Worm (Caenorhabditis elegans): ENCODE results near the gene twk-49.

DNA sequence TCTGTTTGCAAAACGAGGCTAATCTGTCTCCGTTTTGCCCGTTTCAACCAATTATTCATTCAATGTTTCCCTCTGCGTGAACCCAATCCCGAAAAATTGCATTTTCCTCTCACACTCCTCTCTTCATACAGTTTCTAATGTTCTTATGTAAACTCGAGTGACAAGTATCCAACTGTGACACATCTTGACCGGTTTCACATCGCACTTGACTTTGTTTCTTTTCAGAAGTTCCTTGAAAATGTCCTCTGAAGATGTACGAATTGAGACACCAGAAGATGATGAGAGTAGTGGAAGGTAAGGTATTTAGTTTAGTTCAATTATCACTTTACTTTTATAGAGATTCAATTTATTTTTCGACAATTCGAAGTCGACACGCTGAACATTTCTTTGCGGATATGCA lies 33.0 kb upstream of the twk-49 start, which contains the start of gene abcx-1:
- TF ChIP-seq scrt-1 (GFP tag; IDR thresholded peaks at IDR 0.05) (no peak), hmbx-1 (tag; optimal IDR thresholded peaks at IDR 0.05) (no peak), pes-1 (GFP tag; IDR thresholded peaks at IDR 0.05) (no peak), F13C5.2 (tag; optimal IDR thresholded peaks at IDR 0.05) (no peak), hmg-4 (GFP tag; optimal IDR thresholded peaks at IDR 0.05) (no peak), ama-1 (optimal IDR thresholded peaks at IDR 0.05) (no peak), B0310.2 (tag; optimal IDR thresholded peaks at IDR 0.05) (no peak)
